Worm (Caenorhabditis elegans) whole organism, mixed stage, embryonic: ENCODE measurements around the gene sre-36.

Source experiments
- M03D4.4 ChIP-seq: sonication (generic microtip); optimal IDR thresholded peaks from 2 replicates; lab custom pipeline; 2017; ENCODE audit warnings: mild to moderate bottlenecking, missing genetic modification characterization, missing compliant biosample characterization
- blmp-1 ChIP-seq: fragments of 150-350 bp; optimal IDR thresholded peaks from 2 replicates; lab custom pipeline; 2014; ENCODE audit warnings: missing biosample characterization, missing genetic modification characterization
- hlh-1 ChIP-seq: fragments of 150-350 bp; optimal IDR thresholded peaks from 2 replicates; lab custom pipeline; 2014; ENCODE audit warnings: missing biosample characterization, missing genetic modification reagents, missing genetic modification characterization
- lsy-2 ChIP-seq: fragments of 150-350 bp; optimal IDR thresholded peaks from 2 replicates; lab custom pipeline; 2014; ENCODE audit warnings: missing biosample characterization, missing genetic modification characterization
- mab-5 ChIP-seq: fragments of 150-350 bp; optimal IDR thresholded peaks from 2 replicates; lab custom pipeline; 2014; ENCODE audit warnings: missing biosample characterization, missing genetic modification characterization
- mls-2 ChIP-seq: sonication (generic microtip); optimal IDR thresholded peaks from 2 replicates; lab custom pipeline; 2016; ENCODE audit warnings: mild to moderate bottlenecking, missing genetic modification characterization, moderate library complexity, missing compliant biosample characterization
- nhr-237 ChIP-seq: fragments of 150-350 bp; optimal IDR thresholded peaks from 2 replicates; lab custom pipeline; 2014; ENCODE audit warnings: missing biosample characterization, missing genetic modification characterization
- nhr-28 ChIP-seq: fragments of 150-350 bp; optimal IDR thresholded peaks from 2 replicates; lab custom pipeline; 2014; ENCODE audit warnings: missing biosample characterization, missing genetic modification characterization
- nhr-76 ChIP-seq: sonication (generic microtip); optimal IDR thresholded peaks from 2 replicates; lab custom pipeline; 2017; ENCODE audit warnings: missing biosample characterization, missing genetic modification characterization
- pha-4 ChIP-seq: fragments of 150-350 bp; optimal IDR thresholded peaks from 2 replicates; lab custom pipeline; 2018; ENCODE audit warnings: missing biosample characterization, missing genetic modification reagents, missing genetic modification characterization
- snpc-4 ChIP-seq: fragments of 150-350 bp; optimal IDR thresholded peaks from 2 replicates; lab custom pipeline; 2014; ENCODE audit warnings: missing biosample characterization, missing genetic modification characterization
- tbx-8 ChIP-seq: fragments of 200-800 bp; sonication (Bioruptor generic); optimal IDR thresholded peaks from 2 replicates; lab custom pipeline; 2018; ENCODE audit warnings: mild to moderate bottlenecking, missing genetic modification characterization, moderate library complexity, missing compliant biosample characterization
- unc-62 ChIP-seq: fragments of 150-350 bp; optimal IDR thresholded peaks from 2 replicates; lab custom pipeline; 2014; ENCODE audit warnings: missing biosample characterization, missing genetic modification reagents, missing genetic modification characterization
- ztf-11 ChIP-seq: fragments of 150-350 bp; optimal IDR thresholded peaks from 2 replicates; lab custom pipeline; 2014; ENCODE audit warnings: missing biosample characterization, missing genetic modification characterization

DNA sequence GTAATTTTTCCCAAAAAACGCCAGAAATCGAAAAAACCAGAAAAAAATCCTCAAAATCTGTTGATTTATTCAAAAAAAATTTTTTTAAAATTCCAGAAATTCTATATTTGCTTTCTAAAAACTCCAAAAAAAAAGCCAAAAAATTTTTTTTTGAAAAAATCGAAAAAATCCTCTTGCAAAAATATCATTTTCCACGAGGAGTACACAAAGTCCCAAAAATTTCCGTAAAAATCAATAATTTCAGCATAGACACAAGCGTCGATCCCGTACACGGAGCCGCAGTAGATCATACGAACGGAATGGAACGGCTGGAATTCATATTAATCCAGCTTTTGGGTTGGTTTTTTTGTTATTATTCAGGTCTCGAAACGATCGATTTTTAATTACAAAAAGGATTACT, 31.3 kb upstream of the sre-36 start:
- no peak for TF ChIP-seq ztf-11 (tag; lab: Kevin White, UChicago)
- no peak for TF ChIP-seq nhr-76
- no peak for TF ChIP-seq hlh-1 (tag; lab: Kevin White, UChicago)
- TF ChIP-seq lsy-2 (tag; lab: Kevin White, UChicago), result no peak
- no peak for TF ChIP-seq snpc-4 (tag; lab: Kevin White, UChicago)
- TF ChIP-seq pha-4 (tag; lab: Kevin White, UChicago), result no peak
- TF ChIP-seq M03D4.4 (tag; lab: Kevin White, UChicago), result no peak
- no peak for TF ChIP-seq blmp-1 (tag; lab: Kevin White, UChicago)
- no peak for TF ChIP-seq nhr-28 (tag; lab: Kevin White, UChicago)
- TF ChIP-seq tbx-8, result no peak
- no peak for TF ChIP-seq nhr-237 (tag; lab: Kevin White, UChicago)
- no peak for TF ChIP-seq unc-62 (GFP tag; lab: Kevin White, UChicago)
- TF ChIP-seq mab-5, result no peak
- no peak for TF ChIP-seq mls-2 (tag; lab: Kevin White, UChicago)
